2 fruit fly cellular contexts compared by ENCODE assay signal in the genomic region with DNA sequence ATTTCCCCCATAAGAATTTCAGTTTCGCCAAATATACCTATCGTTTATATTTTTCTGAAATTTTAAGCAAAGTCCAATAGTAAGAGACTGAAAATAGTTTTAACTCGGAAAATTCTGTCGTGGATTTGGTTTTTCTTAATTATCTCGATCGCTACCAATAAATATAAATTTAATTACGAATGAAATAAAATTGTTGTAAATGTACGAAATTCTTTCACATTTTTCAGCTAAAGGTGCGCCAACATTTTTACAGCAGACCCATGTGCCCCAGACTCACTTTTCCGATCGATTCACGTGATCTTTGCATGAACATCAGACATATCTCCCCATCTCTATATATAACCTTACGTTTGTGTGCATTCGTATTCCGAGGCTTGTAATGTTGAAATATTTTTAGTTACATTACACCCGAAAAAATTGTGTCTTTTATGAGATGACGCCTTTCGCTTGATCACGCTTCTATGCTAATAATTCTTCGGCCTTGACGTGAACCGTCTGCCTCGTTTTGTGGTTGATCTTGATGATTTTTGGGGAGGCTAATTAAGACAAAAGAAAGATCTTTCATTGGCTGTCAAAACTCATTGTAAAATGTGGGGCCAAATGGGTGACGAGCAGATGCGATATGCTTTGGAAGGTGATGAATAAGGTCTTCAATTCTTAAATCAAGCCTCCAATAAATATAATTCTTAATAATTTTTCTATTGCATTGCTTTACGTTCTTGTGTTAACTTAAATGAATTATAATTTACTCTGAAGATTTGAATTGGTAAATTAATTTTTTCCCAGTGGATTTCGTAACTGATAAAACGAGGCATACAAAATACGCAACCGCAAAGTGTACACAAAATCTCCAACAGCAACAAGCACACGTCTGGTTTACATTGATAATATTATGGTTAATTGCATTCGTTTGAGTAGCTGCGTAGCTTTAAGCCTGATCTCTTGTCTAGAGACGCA.
TF ChIP-seq lines count a peak whose summit lies in the region.

No protein-coding gene starts in this region.

TF ChIP-seq in whole organism, embryonic, 481 proteins besides CTCF, POLR2A, EP300 and RAD21 (continued from another document and continues in another):
- TF ChIP-seq jumu (GFP tag; optimal IDR thresholded peaks at IDR 0.05; lab: Kevin White, UChicago): no peak
- TF ChIP-seq Scr (GFP tag; IDR thresholded peaks at IDR 0.05; lab: Robert Waterston, UW; ENCODE audit: partially characterized antibody): no peak
- no peak for TF ChIP-seq jigr1 (GFP tag; IDR thresholded peaks at IDR 0.05; lab: Robert Waterston, UW)
- no peak for TF ChIP-seq CG14965 (GFP tag; optimal IDR thresholded peaks at IDR 0.05; lab: Kevin White, UChicago; ENCODE audit: borderline replicate concordance)
- no peak for TF ChIP-seq CG16779 (GFP tag; IDR thresholded peaks at IDR 0.05; lab: Robert Waterston, UW)
- no peak for TF ChIP-seq CHES-1-like (GFP tag; optimal IDR thresholded peaks at IDR 0.05; lab: Kevin White, UChicago)
- TF ChIP-seq CG9876 (GFP tag; optimal IDR thresholded peaks at IDR 0.05; lab: Kevin White, UChicago): no peak
- TF ChIP-seq CG1602 (GFP tag; optimal IDR thresholded peaks at IDR 0.05; lab: Kevin White, UChicago): peak; percentile 38
- peak; percentile 77 for TF ChIP-seq CG7556 (GFP tag; optimal IDR thresholded peaks at IDR 0.05; lab: Kevin White, UChicago)
- TF ChIP-seq Dip3 (GFP tag; optimal IDR thresholded peaks at IDR 0.05; lab: Kevin White, UChicago): no peak
- TF ChIP-seq CG18764 (GFP tag; optimal IDR thresholded peaks at IDR 0.05; lab: Kevin White, UChicago): no peak
- TF ChIP-seq dpn (GFP tag; optimal IDR thresholded peaks at IDR 0.05; lab: Kevin White, UChicago): peak; percentile 46 to 58
- TF ChIP-seq mam (GFP tag; optimal IDR thresholded peaks at IDR 0.05; lab: Kevin White, UChicago): no peak
- TF ChIP-seq emc (GFP tag; optimal IDR thresholded peaks at IDR 0.05; lab: Kevin White, UChicago): no peak
- TF ChIP-seq CG5245 (GFP tag; optimal IDR thresholded peaks at IDR 0.05; lab: Kevin White, UChicago): peak; percentile 54
- no peak for TF ChIP-seq p53 (GFP tag; optimal IDR thresholded peaks at IDR 0.05; lab: Kevin White, UChicago)
- peak; percentile 40 for TF ChIP-seq salm (tag; optimal IDR thresholded peaks at IDR 0.05; lab: Kevin White, UChicago)
- TF ChIP-seq fru (optimal IDR thresholded peaks at IDR 0.05; lab: Kevin White, UChicago): no peak
- TF ChIP-seq Optix (GFP tag; IDR thresholded peaks at IDR 0.05; lab: Robert Waterston, UW): no peak
- peak in 1 of 2 experiments; percentile 33 for TF ChIP-seq Eip74EF (GFP tag; optimal IDR thresholded peaks at IDR 0.05; lab: Kevin White, UChicago)
- TF ChIP-seq al (GFP tag; IDR thresholded peaks at IDR 0.05; lab: Robert Waterston, UW): no peak
- 0 out of 4 replicates have a peak, but pooled peaks have one; percentile 57 for TF ChIP-seq chinmo (GFP tag; IDR thresholded peaks at IDR 0.05; lab: Robert Waterston, UW; ENCODE audit: partially characterized antibody)
- peak in 1 of 2 experiments; percentile 83 for TF ChIP-seq Hr51 (GFP tag; optimal IDR thresholded peaks at IDR 0.05; lab: Kevin White, UChicago)
- no peak for TF ChIP-seq lbe (GFP tag; optimal IDR thresholded peaks at IDR 0.05; lab: Kevin White, UChicago)
- TF ChIP-seq ase (GFP tag; IDR thresholded peaks at IDR 0.05; lab: Robert Waterston, UW): no peak
- peak; percentile 50 for TF ChIP-seq tin (GFP tag; optimal IDR thresholded peaks at IDR 0.05; lab: Kevin White, UChicago)
- TF ChIP-seq dmrt11E (tag; optimal IDR thresholded peaks at IDR 0.05; lab: Kevin White, UChicago): peak; percentile 35
- no peak for TF ChIP-seq CG10431 (GFP tag; optimal IDR thresholded peaks at IDR 0.05; lab: Kevin White, UChicago)
- peak; percentile 72 for TF ChIP-seq CG2678 (tag; optimal IDR thresholded peaks at IDR 0.05; lab: Kevin White, UChicago)
- no peak for TF ChIP-seq HmgZ (tag; optimal IDR thresholded peaks at IDR 0.05; lab: Kevin White, UChicago)
- no peak for TF ChIP-seq Fer2 (tag; optimal IDR thresholded peaks at IDR 0.05; lab: Kevin White, UChicago)
- TF ChIP-seq usp (GFP tag; optimal IDR thresholded peaks at IDR 0.05; lab: Kevin White, UChicago): no peak
- TF ChIP-seq CG43689 (GFP tag; IDR thresholded peaks at IDR 0.05; lab: Robert Waterston, UW): no peak; the same call in 1 of the 2 replicates
- TF ChIP-seq gfzf (GFP tag; optimal IDR thresholded peaks at IDR 0.05; lab: Kevin White, UChicago): no peak
- TF ChIP-seq CG4820 (GFP tag; optimal IDR thresholded peaks at IDR 0.05; lab: Kevin White, UChicago): no peak
- no peak for TF ChIP-seq tup (GFP tag; optimal IDR thresholded peaks at IDR 0.05; lab: Kevin White, UChicago)
- TF ChIP-seq insv (GFP tag; optimal IDR thresholded peaks at IDR 0.05; lab: Kevin White, UChicago): no peak
- no peak for TF ChIP-seq ken (GFP tag; IDR thresholded peaks at IDR 0.05; lab: Robert Waterston, UW)
- no peak for TF ChIP-seq Side (GFP tag; optimal IDR thresholded peaks at IDR 0.05; lab: Kevin White, UChicago)
- TF ChIP-seq btn (GFP tag; optimal IDR thresholded peaks at IDR 0.05; lab: Kevin White, UChicago): peak; percentile 6
- peak; percentile 61 for TF ChIP-seq run (tag; optimal IDR thresholded peaks at IDR 0.05; lab: Kevin White, UChicago)
- peak; percentile 91 for TF ChIP-seq Ets65A (GFP tag; lab: Kevin White, UChicago)
- no peak for TF ChIP-seq maf-S (GFP tag; optimal IDR thresholded peaks at IDR 0.05; lab: Kevin White, UChicago)
- TF ChIP-seq Abd-B (GFP tag; optimal IDR thresholded peaks at IDR 0.05; lab: Kevin White, UChicago): peak; percentile 49
- peak; percentile 36 for TF ChIP-seq Max (GFP tag; optimal IDR thresholded peaks at IDR 0.05; lab: Kevin White, UChicago)
- no peak for TF ChIP-seq CG17328 (GFP tag; IDR thresholded peaks at IDR 0.05; lab: Robert Waterston, UW)
- no peak for TF ChIP-seq CG7357 (GFP tag; IDR thresholded peaks at IDR 0.05; lab: Robert Waterston, UW)
- TF ChIP-seq CG9215 (GFP tag; IDR thresholded peaks at IDR 0.05; lab: Robert Waterston, UW): no peak
- TF ChIP-seq sr (GFP tag; IDR thresholded peaks at IDR 0.05; lab: Robert Waterston, UW): no peak
- no peak for TF ChIP-seq CG15073 (GFP tag; optimal IDR thresholded peaks at IDR 0.05; lab: Kevin White, UChicago)
- TF ChIP-seq HLHmδ (GFP tag; optimal IDR thresholded peaks at IDR 0.05; lab: Kevin White, UChicago): no peak
- peak; percentile 73 for TF ChIP-seq CG7839 (tag; optimal IDR thresholded peaks at IDR 0.05; lab: Kevin White, UChicago)
- no peak for TF ChIP-seq fu2 (GFP tag; optimal IDR thresholded peaks at IDR 0.05; lab: Kevin White, UChicago)
- TF ChIP-seq D19A (tag; optimal IDR thresholded peaks at IDR 0.05; lab: Kevin White, UChicago): peak; percentile 31
- peak; percentile 61 for TF ChIP-seq CG10979 (tag; optimal IDR thresholded peaks at IDR 0.05; lab: Kevin White, UChicago)
- TF ChIP-seq CG6254 (GFP tag; optimal IDR thresholded peaks at IDR 0.05; lab: Kevin White, UChicago): peak; percentile 26
- peak; percentile 6 for TF ChIP-seq CG3163 (GFP tag; optimal IDR thresholded peaks at IDR 0.05; lab: Kevin White, UChicago)
- TF ChIP-seq NC2α (GFP tag; optimal IDR thresholded peaks at IDR 0.05; lab: Kevin White, UChicago): no peak
- TF ChIP-seq gcm (GFP tag; optimal IDR thresholded peaks at IDR 0.05; lab: Kevin White, UChicago): peak; percentile 19
- TF ChIP-seq CG7271 (tag; optimal IDR thresholded peaks at IDR 0.05; lab: Kevin White, UChicago): no peak
- TF ChIP-seq rib (GFP tag; IDR thresholded peaks at IDR 0.05; lab: Robert Waterston, UW): no peak
- no peak for TF ChIP-seq CG6765 (GFP tag; optimal IDR thresholded peaks at IDR 0.05; lab: Kevin White, UChicago)

TF ChIP-seq in whole organism, prepupa, 60 proteins besides CTCF, POLR2A, EP300 and RAD21 (continued from another document):
- TF ChIP-seq cyc (GFP tag; optimal IDR thresholded peaks at IDR 0.05; lab: Kevin White, UChicago): peak; percentile 29
- no peak for TF ChIP-seq CG7368 (GFP tag; optimal IDR thresholded peaks at IDR 0.05; lab: Kevin White, UChicago)
- no peak for TF ChIP-seq Eip93F (GFP tag; optimal IDR thresholded peaks at IDR 0.05; lab: Kevin White, UChicago)
- TF ChIP-seq CG11902 (GFP tag; optimal IDR thresholded peaks at IDR 0.05; lab: Kevin White, UChicago): peak; percentile 46
- TF ChIP-seq fd85E (GFP tag; optimal IDR thresholded peaks at IDR 0.05; lab: Kevin White, UChicago): peak; percentile 34
- TF ChIP-seq Gug (GFP tag; IDR thresholded peaks at IDR 0.05; lab: Robert Waterston, UW): no peak
- TF ChIP-seq topi (GFP tag; optimal IDR thresholded peaks at IDR 0.05; lab: Kevin White, UChicago): peak; percentile 56
- no peak for TF ChIP-seq CG6276 (GFP tag; optimal IDR thresholded peaks at IDR 0.05; lab: Kevin White, UChicago)
- peak; percentile 51 for TF ChIP-seq OdsH (GFP tag; optimal IDR thresholded peaks at IDR 0.05; lab: Kevin White, UChicago)
- no peak for TF ChIP-seq fd59A (GFP tag; optimal IDR thresholded peaks at IDR 0.05; lab: Kevin White, UChicago)
- peak; percentile 48 for TF ChIP-seq CG34406 (GFP tag; optimal IDR thresholded peaks at IDR 0.05; lab: Kevin White, UChicago)
- peak; percentile 36 for TF ChIP-seq Sox15 (GFP tag; optimal IDR thresholded peaks at IDR 0.05; lab: Kevin White, UChicago)
- TF ChIP-seq Ets96B (tag; optimal IDR thresholded peaks at IDR 0.05; lab: Kevin White, UChicago): peak; percentile 33
- peak; percentile 22 for TF ChIP-seq CG11762 (GFP tag; optimal IDR thresholded peaks at IDR 0.05; lab: Kevin White, UChicago; ENCODE audit: insufficient read depth)
- TF ChIP-seq pdm3 (GFP tag; optimal IDR thresholded peaks at IDR 0.05; lab: Kevin White, UChicago): peak; percentile 62
- peak; percentile 39 for TF ChIP-seq CG8319 (GFP tag; optimal IDR thresholded peaks at IDR 0.05; lab: Kevin White, UChicago)
- TF ChIP-seq CG6792 (GFP tag; optimal IDR thresholded peaks at IDR 0.05; lab: Kevin White, UChicago): peak; percentile 23
- peak; percentile 56 for TF ChIP-seq CG10631 (GFP tag; optimal IDR thresholded peaks at IDR 0.05; lab: Kevin White, UChicago)
- TF ChIP-seq salr (GFP tag; optimal IDR thresholded peaks at IDR 0.05; lab: Kevin White, UChicago): peak in 1 of 2 experiments; percentile 55
- peak; percentile 60 for TF ChIP-seq Met (GFP tag; optimal IDR thresholded peaks at IDR 0.05; lab: Kevin White, UChicago)
- peak; percentile 50 for TF ChIP-seq Hr39 (GFP tag; optimal IDR thresholded peaks at IDR 0.05; lab: Kevin White, UChicago)
- TF ChIP-seq spab (GFP tag; optimal IDR thresholded peaks at IDR 0.05; lab: Kevin White, UChicago): peak; percentile 15
- TF ChIP-seq CG8632 (GFP tag; optimal IDR thresholded peaks at IDR 0.05; lab: Kevin White, UChicago): peak; percentile 46
- TF ChIP-seq Ets21C (GFP tag; optimal IDR thresholded peaks at IDR 0.05; lab: Kevin White, UChicago): no peak
- peak; percentile 49 for TF ChIP-seq lz (GFP tag; optimal IDR thresholded peaks at IDR 0.05; lab: Kevin White, UChicago)
- peak; percentile 35 for TF ChIP-seq Smox (GFP tag; optimal IDR thresholded peaks at IDR 0.05; lab: Kevin White, UChicago)
- peak; percentile 4 for TF ChIP-seq CG10669 (GFP tag; optimal IDR thresholded peaks at IDR 0.05; lab: Kevin White, UChicago)
- TF ChIP-seq achi (GFP tag; optimal IDR thresholded peaks at IDR 0.05; lab: Kevin White, UChicago): peak; percentile 27
- TF ChIP-seq Hr4 (GFP tag; optimal IDR thresholded peaks at IDR 0.05; lab: Kevin White, UChicago): peak; percentile 44
- TF ChIP-seq CG3032 (tag; optimal IDR thresholded peaks at IDR 0.05; lab: Kevin White, UChicago): peak; percentile 26
- TF ChIP-seq Hr38 (GFP tag; optimal IDR thresholded peaks at IDR 0.05; lab: Kevin White, UChicago): no peak
- TF ChIP-seq Lpt (GFP tag; optimal IDR thresholded peaks at IDR 0.05; lab: Kevin White, UChicago): no peak
- no peak for TF ChIP-seq CG9139 (GFP tag; optimal IDR thresholded peaks at IDR 0.05; lab: Kevin White, UChicago)
- no peak for TF ChIP-seq CG6854 (GFP tag; optimal IDR thresholded peaks at IDR 0.05; lab: Kevin White, UChicago)
- TF ChIP-seq CG6808 (GFP tag; optimal IDR thresholded peaks at IDR 0.05; lab: Kevin White, UChicago): no peak
- TF ChIP-seq svp (GFP tag; lab: Kevin White, UChicago): peak; percentile 84
- no peak for TF ChIP-seq CG16779 (tag; optimal IDR thresholded peaks at IDR 0.05; lab: Kevin White, UChicago)
- peak; percentile 48 for TF ChIP-seq net (GFP tag; optimal IDR thresholded peaks at IDR 0.05; lab: Kevin White, UChicago)
- TF ChIP-seq CG15336 (GFP tag; IDR thresholded peaks at IDR 0.05; lab: Robert Waterston, UW): 0 out of 2 replicates have a peak, but pooled peaks have one; percentile 15
- TF ChIP-seq CG3919 (GFP tag; optimal IDR thresholded peaks at IDR 0.05; lab: Kevin White, UChicago): peak; percentile 36
- peak; percentile 50 for TF ChIP-seq acj6 (GFP tag; optimal IDR thresholded peaks at IDR 0.05; lab: Kevin White, UChicago)
